Worm (Caenorhabditis elegans) whole organism, L1 larva: ENCODE results near the gene srh-127.

Experiments
- C04F5.9 ChIP-seq: sonication (generic microtip); optimal IDR thresholded peaks from 2 replicates; lab custom pipeline; 2016; ENCODE audit warnings: missing genetic modification characterization, missing compliant biosample characterization
- C16A3.4 ChIP-seq: fragments of 150-350 bp; optimal IDR thresholded peaks from 2 replicates; lab custom pipeline; 2014; ENCODE audit warnings: missing biosample characterization, missing genetic modification characterization
- F16B12.6 ChIP-seq: fragments of 150-350 bp; optimal IDR thresholded peaks from 2 replicates; lab custom pipeline; 2014; ENCODE audit warnings: missing biosample characterization, missing genetic modification characterization
- Y116A8C.19 ChIP-seq: sonication (generic microtip); optimal IDR thresholded peaks from 2 replicates; lab custom pipeline; 2016; ENCODE audit warnings: missing compliant biosample characterization, missing genetic modification characterization, borderline replicate concordance
- blmp-1 ChIP-seq: fragments of 150-350 bp; optimal IDR thresholded peaks from 2 replicates; lab custom pipeline; 2014; ENCODE audit warnings: missing biosample characterization, missing genetic modification characterization
- ceh-8 ChIP-seq: fragments of 200-800 bp; sonication (Bioruptor generic); optimal IDR thresholded peaks from 2 replicates; lab custom pipeline; 2018; ENCODE audit warnings: mild to moderate bottlenecking, missing genetic modification characterization, moderate library complexity, missing compliant biosample characterization
- ceh-88 ChIP-seq: fragments of 200-800 bp; sonication (Bioruptor generic); IDR thresholded peaks from 2 replicates; pipeline ENCODE4 v1.3.6; 2022; ENCODE audit warnings: missing genetic modification characterization, missing compliant biosample characterization
- dpl-1 ChIP-seq, 3 experiments: fragments of 150-350 bp in 2 of 3; sonication (generic microtip) in 1 of 3; optimal IDR thresholded peaks; 2 replicates each; lab custom pipeline; 2014 to 2017; ENCODE audit warnings: missing biosample characterization in 3 of 3, missing genetic modification characterization in 3 of 3, missing genetic modification reagents in 3 of 3
- dsc-1 ChIP-seq: sonication (generic microtip); optimal IDR thresholded peaks from 2 replicates; lab custom pipeline; 2016; ENCODE audit warnings: mild to moderate bottlenecking, missing genetic modification characterization, missing compliant biosample characterization
- grh-1 ChIP-seq: fragments of 200-800 bp; sonication (Bioruptor generic); IDR thresholded peaks from 2 replicates; pipeline ENCODE4 v1.3.6; 2022; ENCODE audit warnings: missing genetic modification reagents, missing genetic modification characterization, missing compliant biosample characterization
- irx-1 ChIP-seq: sonication (generic microtip); optimal IDR thresholded peaks from 2 replicates; lab custom pipeline; 2016; ENCODE audit warnings: missing genetic modification characterization, missing compliant biosample characterization
- isw-1 ChIP-seq: fragments of 200-800 bp; sonication (Bioruptor generic); IDR thresholded peaks from 2 replicates; pipeline ENCODE4 v1.3.6; 2022; ENCODE audit warnings: missing genetic modification characterization, missing compliant biosample characterization
- jun-1 ChIP-seq: fragments of 150-350 bp; optimal IDR thresholded peaks from 2 replicates; lab custom pipeline; 2014; ENCODE audit warnings: missing biosample characterization, missing genetic modification reagents, missing genetic modification characterization
- lin-15B ChIP-seq: fragments of 150-350 bp; sonication (generic microtip); optimal IDR thresholded peaks from 3 replicates; lab custom pipeline; 2014; ENCODE audit warnings: missing biosample characterization, missing genetic modification characterization
- lin-39 ChIP-seq: fragments of 150-350 bp; optimal IDR thresholded peaks from 2 replicates; lab custom pipeline; 2014; ENCODE audit warnings: missing biosample characterization, missing genetic modification reagents, missing genetic modification characterization
- lir-3 ChIP-seq: sonication (generic microtip); optimal IDR thresholded peaks from 2 replicates; lab custom pipeline; 2016; ENCODE audit warnings: mild to moderate bottlenecking, missing genetic modification characterization, moderate library complexity, missing compliant biosample characterization; ENCODE audit not compliant: poor library complexity
- lsy-2 ChIP-seq, 2 experiments: fragments of 150-350 bp; optimal IDR thresholded peaks; 2 replicates each; lab custom pipeline; 2014; ENCODE audit warnings: missing biosample characterization in 2 of 2, missing genetic modification characterization in 2 of 2
- mab-9 ChIP-seq: fragments of 200-800 bp; sonication (Bioruptor generic); IDR thresholded peaks from 2 replicates; pipeline ENCODE4 v1.3.6; 2022; ENCODE audit warnings: missing genetic modification reagents, missing genetic modification characterization, missing compliant biosample characterization
- mdl-1 ChIP-seq, 2 experiments: fragments of 150-350 bp; optimal IDR thresholded peaks; 2 replicates each; lab custom pipeline; 2014 to 2017; ENCODE audit warnings: missing biosample characterization in 2 of 2, missing genetic modification characterization in 2 of 2, inconsistent platforms in 1 of 2
- mef-2 ChIP-seq: fragments of 150-350 bp; optimal IDR thresholded peaks from 2 replicates; lab custom pipeline; 2014; ENCODE audit warnings: missing biosample characterization, missing genetic modification characterization
- nhr-12 ChIP-seq: sonication (generic microtip); optimal IDR thresholded peaks from 2 replicates; lab custom pipeline; 2017; ENCODE audit warnings: missing biosample characterization, missing genetic modification characterization
- nhr-19 ChIP-seq: fragments of 200-800 bp; sonication (Bioruptor generic); conservative IDR thresholded peaks from 2 replicates; pipeline ENCODE4 v1.3.6; 2022; ENCODE audit warnings: missing genetic modification characterization, missing compliant biosample characterization
- nhr-28 ChIP-seq: fragments of 150-350 bp; optimal IDR thresholded peaks from 2 replicates; lab custom pipeline; 2014; ENCODE audit warnings: missing biosample characterization, missing genetic modification characterization
- nhr-47 ChIP-seq: sonication (generic microtip); optimal IDR thresholded peaks from 2 replicates; lab custom pipeline; 2016; ENCODE audit warnings: mild to moderate bottlenecking, missing genetic modification characterization, moderate library complexity, missing compliant biosample characterization
- nhr-76 ChIP-seq: sonication (generic microtip); optimal IDR thresholded peaks from 2 replicates; lab custom pipeline; 2017; ENCODE audit warnings: missing biosample characterization, missing genetic modification characterization
- nhr-90 ChIP-seq: sonication (generic microtip); optimal IDR thresholded peaks from 2 replicates; lab custom pipeline; 2016; ENCODE audit warnings: mild to moderate bottlenecking, missing genetic modification characterization, missing compliant biosample characterization; ENCODE audit not compliant: poor library complexity
- pax-3 ChIP-seq: fragments of 200-800 bp; sonication (Bioruptor generic); optimal IDR thresholded peaks from 2 replicates; lab custom pipeline; 2018; ENCODE audit warnings: mild to moderate bottlenecking, missing genetic modification characterization, moderate library complexity, missing compliant biosample characterization
- pqm-1 ChIP-seq: sonication (generic microtip); optimal IDR thresholded peaks from 3 replicates; lab custom pipeline; 2017; ENCODE audit warnings: missing biosample characterization, missing genetic modification characterization
- snpc-4 ChIP-seq: fragments of 150-350 bp; optimal IDR thresholded peaks from 2 replicates; lab custom pipeline; 2014; ENCODE audit warnings: missing biosample characterization, missing genetic modification characterization
- sox-4 ChIP-seq: sonication (generic microtip); optimal IDR thresholded peaks from 2 replicates; lab custom pipeline; 2016; ENCODE audit warnings: missing genetic modification characterization, missing compliant biosample characterization
- swsn-7 ChIP-seq: sonication (generic microtip); optimal IDR thresholded peaks from 2 replicates; lab custom pipeline; 2016; ENCODE audit warnings: missing genetic modification characterization, missing compliant biosample characterization
- unc-130 ChIP-seq: fragments of 150-350 bp; optimal IDR thresholded peaks from 2 replicates; lab custom pipeline; 2017; ENCODE audit warnings: missing biosample characterization, missing genetic modification characterization, inconsistent platforms
- unc-98 ChIP-seq: fragments of 200-800 bp; sonication (Bioruptor generic); IDR thresholded peaks from 2 replicates; pipeline ENCODE4 v1.3.6; 2022; ENCODE audit warnings: missing genetic modification characterization, missing compliant biosample characterization
- xbp-1 ChIP-seq: sonication (generic microtip); optimal IDR thresholded peaks from 2 replicates; lab custom pipeline; 2016; ENCODE audit warnings: missing genetic modification characterization, missing compliant biosample characterization
- ztf-11 ChIP-seq, 2 experiments: sonication (generic microtip); optimal IDR thresholded peaks; 2 replicates each; lab custom pipeline; 2016 to 2017; ENCODE audit warnings: missing genetic modification characterization in 2 of 2, missing biosample characterization in 1 of 2, missing compliant biosample characterization in 1 of 2
- ztf-4 ChIP-seq: fragments of 150-350 bp; optimal IDR thresholded peaks from 2 replicates; lab custom pipeline; 2014; ENCODE audit warnings: missing biosample characterization, missing genetic modification characterization

Gene srh-127

ce11 chrV:2883097-2883496, 10.0 kb upstream of the srh-127 start:
- no peak for TF ChIP-seq F16B12.6 (tag; lab: Kevin White, UChicago)
- TF ChIP-seq dpl-1 (GFP tag; optimal IDR thresholded peaks at IDR 0.05; lab: Kevin White, UChicago): no peak
- TF ChIP-seq unc-98: no peak
- TF ChIP-seq nhr-76: no peak
- TF ChIP-seq snpc-4 (tag; lab: Kevin White, UChicago): no peak
- TF ChIP-seq nhr-90: no peak
- TF ChIP-seq sox-4 (tag; lab: Kevin White, UChicago): no peak
- no peak for TF ChIP-seq pax-3 (tag; lab: Kevin White, UChicago)
- TF ChIP-seq nhr-12 (tag; lab: Kevin White, UChicago): no peak
- TF ChIP-seq mab-9 (GFP tag; lab: Robert Waterston, UW): no peak
- no peak for TF ChIP-seq ztf-11 (tag; optimal IDR thresholded peaks at IDR 0.05; lab: Kevin White, UChicago)
- TF ChIP-seq lin-39 (tag; lab: Kevin White, UChicago): no peak
- TF ChIP-seq C04F5.9 (tag; lab: Kevin White, UChicago): no peak
- no peak for TF ChIP-seq Y116A8C.19 (tag; lab: Kevin White, UChicago)
- TF ChIP-seq lir-3 (tag; lab: Kevin White, UChicago): no peak

ce11 chrV:2884411-2884810, 8.7 kb upstream of the srh-127 start, which contains the start of gene sre-24:
Gene sre-24, plus strand, starts transcription at chrV:2884711.
- TF ChIP-seq lin-15B (tag; lab: Kevin White, UChicago): no peak
- no peak for TF ChIP-seq nhr-19
- no peak for TF ChIP-seq swsn-7 (tag; lab: Kevin White, UChicago)
- no peak for TF ChIP-seq lsy-2 (tag; optimal IDR thresholded peaks at IDR 0.05; lab: Kevin White, UChicago)
- TF ChIP-seq mdl-1 (tag; optimal IDR thresholded peaks at IDR 0.05; lab: Kevin White, UChicago): no peak
- TF ChIP-seq C04F5.9 (tag; lab: Kevin White, UChicago): no peak
- no peak for TF ChIP-seq C16A3.4 (tag; lab: Kevin White, UChicago)
- TF ChIP-seq pqm-1 (tag; lab: Kevin White, UChicago): no peak
- TF ChIP-seq F16B12.6 (tag; lab: Kevin White, UChicago): no peak
- TF ChIP-seq ztf-11 (tag; optimal IDR thresholded peaks at IDR 0.05; lab: Kevin White, UChicago): no peak
- TF ChIP-seq xbp-1 (tag; lab: Kevin White, UChicago): no peak
- TF ChIP-seq unc-98: no peak

- TF ChIP-seq blmp-1 (tag; lab: Kevin White, UChicago) (no peak), ztf-4 (tag; lab: Kevin White, UChicago) (no peak), unc-98 (no peak), mef-2 (tag; lab: Kevin White, UChicago) (no peak), grh-1 (no peak), nhr-28 (tag; lab: Kevin White, UChicago) (no peak), Y116A8C.19 (tag; lab: Kevin White, UChicago) (no peak), ceh-88 (GFP tag; lab: Robert Waterston, UW) (no peak), nhr-47 (tag; lab: Kevin White, UChicago) (no peak), isw-1 (GFP tag; lab: Robert Waterston, UW) (no peak), unc-130 (tag; lab: Kevin White, UChicago) (no peak), irx-1 (tag; lab: Kevin White, UChicago) (no peak), lir-3 (tag; lab: Kevin White, UChicago) (no peak), dsc-1 (tag; lab: Kevin White, UChicago) (no peak), lin-15B (tag; lab: Kevin White, UChicago) (no peak), ceh-8 (GFP tag; lab: Kevin White, UChicago) (no peak)
- TF ChIP-seq, all 84 proteins: peak for 0
Observed at ce11 chrV:2888265-2888664, 4.8 kb upstream of the srh-127 start.

ce11 chrV:2888681-2889080, 4.4 kb upstream of the srh-127 start, which contains the start of gene srw-4:
Gene srw-4, minus strand, starts transcription at chrV:2888781.
- TF ChIP-seq dsc-1 (tag; lab: Kevin White, UChicago) (no peak), nhr-47 (tag; lab: Kevin White, UChicago) (no peak), jun-1 (tag; lab: Kevin White, UChicago) (no peak)
